Fruit fly (Drosophila melanogaster): ENCODE results near the gene CG33296.

Gene CG33296

dm6 chr2L:7676982-7677381 is 39.5 kb downstream of the CG33296 start:
- TF ChIP-seq Oaz (GFP tag; IDR thresholded peaks at IDR 0.05): no peak
- TF ChIP-seq cwo (GFP tag; optimal IDR thresholded peaks at IDR 0.05): peak; percentile 55
- peak; percentile 54; the same call in 1 of the 4 replicates for TF ChIP-seq chinmo (GFP tag; IDR thresholded peaks at IDR 0.05; ENCODE audit: partially characterized antibody)
- TF ChIP-seq CG10209 (GFP tag; optimal IDR thresholded peaks at IDR 0.05): no peak

dm6 chr2L:7675754-7676178 is 40.7 kb downstream of the CG33296 start:
- TF ChIP-seq sd (tag; optimal IDR thresholded peaks at IDR 0.05) (peak; percentile 52), toy (GFP tag; IDR thresholded peaks at IDR 0.05) (no peak), CG12769 (tag; optimal IDR thresholded peaks at IDR 0.05) (peak; percentile 81), CG12299 (tag; optimal IDR thresholded peaks at IDR 0.05) (no peak), cg (GFP tag; optimal IDR thresholded peaks at IDR 0.05) (no peak), Rfx (GFP tag; IDR thresholded peaks at IDR 0.05) (0 out of 2 replicates have a peak, but pooled peaks have one; percentile 14), klu (GFP tag; IDR thresholded peaks at IDR 0.05) (no peak), CG8924 (tag; optimal IDR thresholded peaks at IDR 0.05) (no peak), pfk (GFP tag; optimal IDR thresholded peaks at IDR 0.05) (no peak), mirr (GFP tag; optimal IDR thresholded peaks at IDR 0.05) (peak; percentile 30), az2 (GFP tag; optimal IDR thresholded peaks at IDR 0.05) (no peak), Dbx (GFP tag; IDR thresholded peaks at IDR 0.05) (no peak), Neu2 (GFP tag; optimal IDR thresholded peaks at IDR 0.05; ENCODE audit: borderline replicate concordance) (no peak), mam (GFP tag; optimal IDR thresholded peaks at IDR 0.05) (no peak), CG11093 (GFP tag; IDR thresholded peaks at IDR 0.05) (no peak), chinmo (GFP tag; IDR thresholded peaks at IDR 0.05; ENCODE audit: partially characterized antibody) (peak; percentile 76; the same call in 3 of the 4 replicates), gem (tag; optimal IDR thresholded peaks at IDR 0.05) (no peak), pzg (GFP tag; optimal IDR thresholded peaks at IDR 0.05) (no peak), fd64A (GFP tag; optimal IDR thresholded peaks at IDR 0.05) (no peak), chif (GFP tag; optimal IDR thresholded peaks at IDR 0.05) (no peak), nau (GFP tag; optimal IDR thresholded peaks at IDR 0.05) (peak; percentile 5), so (GFP tag; IDR thresholded peaks at IDR 0.05) (no peak), CG7372 (GFP tag; IDR thresholded peaks at IDR 0.05) (0 out of 2 replicates have a peak, but pooled peaks have one; percentile 14), z (GFP tag; IDR thresholded peaks at IDR 0.05) (peak; percentile 91), CG2712 (tag; optimal IDR thresholded peaks at IDR 0.05) (no peak), Med (GFP tag) (peak; percentile 29), sim (GFP tag; IDR thresholded peaks at IDR 0.05) (no peak), sr (GFP tag; IDR thresholded peaks at IDR 0.05) (peak; percentile 57; the same call in 1 of the 3 replicates), Opbp (GFP tag; IDR thresholded peaks at IDR 0.05; ENCODE audit: partially characterized antibody) (no peak)

- no peak for TF ChIP-seq insv (GFP tag; optimal IDR thresholded peaks at IDR 0.05)
- TF ChIP-seq CG7839 (tag; optimal IDR thresholded peaks at IDR 0.05): peak; percentile 28
- TF ChIP-seq CG15514 (GFP tag; optimal IDR thresholded peaks at IDR 0.05): peak; percentile 3
- TF ChIP-seq nau (GFP tag; optimal IDR thresholded peaks at IDR 0.05): no peak
- TF ChIP-seq phol (tag; optimal IDR thresholded peaks at IDR 0.05): peak; percentile 15
- peak; percentile 47 for TF ChIP-seq CG11504 (tag; optimal IDR thresholded peaks at IDR 0.05)
- TF ChIP-seq Fer1 (GFP tag; optimal IDR thresholded peaks at IDR 0.05): peak; percentile 20
- peak; percentile 34 for TF ChIP-seq CG3995 (GFP tag; optimal IDR thresholded peaks at IDR 0.05)
- peak; percentile 16 for TF ChIP-seq CG9727 (GFP tag; optimal IDR thresholded peaks at IDR 0.05)
- peak in 1 of 2 experiments; percentile 51 for TF ChIP-seq crp (GFP tag; optimal IDR thresholded peaks at IDR 0.05)
- no peak for TF ChIP-seq repo (GFP tag; optimal IDR thresholded peaks at IDR 0.05)
- TF ChIP-seq CG10267 (tag; optimal IDR thresholded peaks at IDR 0.05): no peak
- TF ChIP-seq pros (GFP tag; optimal IDR thresholded peaks at IDR 0.05): no peak
- no peak for TF ChIP-seq Mes4 (GFP tag; optimal IDR thresholded peaks at IDR 0.05)
- peak; percentile 6 for TF ChIP-seq BtbVII (GFP tag; optimal IDR thresholded peaks at IDR 0.05)
- no peak for TF ChIP-seq Tbp (GFP tag; optimal IDR thresholded peaks at IDR 0.05)
- peak; percentile 19; the same call in 1 of the 2 replicates for TF ChIP-seq Atf6 (GFP tag; IDR thresholded peaks at IDR 0.05)
These were observed 41.3 kb downstream of the CG33296 start, which contains the start of gene Slob for dm6 chr2L:7675028-7675749. Gene Slob, minus strand, starts transcription at chr2L:7675078.
